Worm (Caenorhabditis elegans): Measurements from ENCODE around the gene F53F4.12.

DNA sequence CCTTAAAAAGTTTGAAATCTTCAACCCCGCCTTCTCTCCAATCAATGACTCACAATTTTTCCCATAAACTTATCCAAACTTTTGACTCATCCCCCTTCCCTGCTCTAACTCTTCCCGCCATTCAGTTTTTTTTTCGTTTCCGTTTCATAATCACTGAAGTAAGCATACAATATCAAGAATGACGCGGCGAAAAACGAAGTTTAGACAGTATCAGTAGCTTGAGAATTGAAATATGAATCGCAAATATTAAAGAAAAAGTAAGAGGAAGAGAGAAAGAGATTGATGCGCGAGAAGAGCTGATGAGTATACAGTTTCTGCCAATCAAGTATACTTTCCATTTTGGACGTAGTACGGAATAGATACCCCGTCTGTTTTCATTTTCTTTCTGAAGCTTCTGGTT lies 48.4 kb upstream of the F53F4.12 start:
- TF ChIP-seq hpl-2 (GFP tag; optimal IDR thresholded peaks at IDR 0.05): no peak
- TF ChIP-seq nhr-11 (tag; optimal IDR thresholded peaks at IDR 0.05): no peak
- no peak for TF ChIP-seq lin-39 (tag; optimal IDR thresholded peaks at IDR 0.05)
- no peak for TF ChIP-seq sptf-1 (tag; optimal IDR thresholded peaks at IDR 0.05)
- TF ChIP-seq ztf-4 (tag; optimal IDR thresholded peaks at IDR 0.05): no peak
- no peak for TF ChIP-seq sox-4 (tag; optimal IDR thresholded peaks at IDR 0.05)

All from whole organism, L1 larva.